Worm (Caenorhabditis elegans) whole organism, L4 larva: ENCODE results near the gene kap-1.
A peak's percentile ranks its signal among the peaks of the same experiment; 100 is the strongest.

Source experiments
- F26F4.8 ChIP-seq: fragments of 200-800 bp; sonication (Bioruptor generic); conservative IDR thresholded peaks from 2 replicates; pipeline ENCODE4 v1.3.6; 2022; ENCODE audit warnings: missing genetic modification characterization, missing compliant biosample characterization
- F49E8.2 ChIP-seq: sonication (generic microtip); optimal IDR thresholded peaks from 2 replicates; lab custom pipeline; 2016; ENCODE audit warnings: missing compliant biosample characterization, mild to moderate bottlenecking, missing genetic modification characterization, borderline replicate concordance
- R02D3.7 ChIP-seq: fragments of 150-350 bp; sonication (generic microtip); optimal IDR thresholded peaks from 3 replicates; lab custom pipeline; 2014; ENCODE audit warnings: missing biosample characterization, missing genetic modification characterization
- Y105C5A.15 ChIP-seq: fragments of 200-800 bp; sonication (Bioruptor generic); IDR thresholded peaks from 2 replicates; pipeline ENCODE4 v1.3.6; 2022; ENCODE audit warnings: missing genetic modification characterization, missing compliant biosample characterization
- Y48G9A.11 ChIP-seq: fragments of 200-800 bp; sonication (Bioruptor generic); IDR thresholded peaks from 2 replicates; pipeline ENCODE4 v1.3.6; 2022; ENCODE audit warnings: missing genetic modification reagents, missing genetic modification characterization, missing compliant biosample characterization
- aha-1 ChIP-seq: fragments of 150-350 bp; peaks from one replicate; lab custom pipeline; 2014; ENCODE audit warnings: missing biosample characterization, missing genetic modification characterization
- aly-2 ChIP-seq: sonication (generic microtip); optimal IDR thresholded peaks from 2 replicates; lab custom pipeline; 2018; ENCODE audit warnings: missing biosample characterization, missing genetic modification characterization
- arid-1 ChIP-seq: fragments of 200-800 bp; sonication (Bioruptor generic); conservative IDR thresholded peaks from 2 replicates; pipeline ENCODE4 v1.3.6; 2022; ENCODE audit warnings: missing genetic modification reagents, missing genetic modification characterization, missing compliant biosample characterization
- ceh-20 ChIP-seq: fragments of 200-800 bp; sonication (Bioruptor generic); IDR thresholded peaks from 2 replicates; pipeline ENCODE4 v1.3.6; 2022; ENCODE audit warnings: missing genetic modification reagents, missing genetic modification characterization, missing compliant biosample characterization
- ceh-28 ChIP-seq: fragments of 150-350 bp; optimal IDR thresholded peaks from 2 replicates; lab custom pipeline; 2014; ENCODE audit warnings: missing biosample characterization, missing genetic modification reagents, missing genetic modification characterization
- ceh-32 ChIP-seq: sonication (generic microtip); optimal IDR thresholded peaks from 2 replicates; lab custom pipeline; 2016; ENCODE audit warnings: mild to moderate bottlenecking, missing genetic modification characterization, missing compliant biosample characterization; ENCODE audit not compliant: poor library complexity
- ceh-44 ChIP-seq: fragments of 200-800 bp; sonication (Bioruptor generic); IDR thresholded peaks from 2 replicates; pipeline ENCODE4 v1.3.6; 2022; ENCODE audit warnings: missing genetic modification reagents, missing genetic modification characterization, missing compliant biosample characterization
- ceh-62 ChIP-seq: sonication (generic microtip); optimal IDR thresholded peaks from 2 replicates; lab custom pipeline; 2017; ENCODE audit warnings: missing biosample characterization, missing genetic modification characterization
- ceh-82 ChIP-seq: sonication (generic microtip); optimal IDR thresholded peaks from 2 replicates; lab custom pipeline; 2017; ENCODE audit warnings: missing biosample characterization, missing genetic modification characterization
- ces-1 ChIP-seq: fragments of 150-350 bp; sonication (generic microtip); optimal IDR thresholded peaks from 4 replicates; lab custom pipeline; 2014; ENCODE audit warnings: missing biosample characterization, missing genetic modification reagents, missing genetic modification characterization
- daf-12 ChIP-seq: fragments of 150-350 bp; optimal IDR thresholded peaks from 2 replicates; lab custom pipeline; 2014; ENCODE audit warnings: missing biosample characterization, missing genetic modification reagents, missing genetic modification characterization
- duxl-1 ChIP-seq: sonication (generic microtip); optimal IDR thresholded peaks from 2 replicates; lab custom pipeline; 2016; ENCODE audit warnings: mild to moderate bottlenecking, missing genetic modification characterization, moderate library complexity, missing compliant biosample characterization; ENCODE audit not compliant: poor library complexity
- dve-1 ChIP-seq: sonication (generic microtip); optimal IDR thresholded peaks from 2 replicates; lab custom pipeline; 2017; ENCODE audit warnings: antibody characterized with exemption, mild to moderate bottlenecking, missing genetic modification characterization, missing compliant biosample characterization; ENCODE audit not compliant: insufficient read depth
- fkh-10 ChIP-seq: fragments of 150-350 bp; optimal IDR thresholded peaks from 2 replicates; lab custom pipeline; 2014; ENCODE audit warnings: missing biosample characterization, missing genetic modification reagents, missing genetic modification characterization
- fos-1 ChIP-seq: fragments of 150-350 bp; optimal IDR thresholded peaks from 2 replicates; lab custom pipeline; 2014; ENCODE audit warnings: missing biosample characterization, missing genetic modification characterization
- gei-8 ChIP-seq: fragments of 200-800 bp; sonication (Bioruptor generic); optimal IDR thresholded peaks from 2 replicates; lab custom pipeline; 2018; ENCODE audit warnings: mild to moderate bottlenecking, missing genetic modification characterization, missing compliant biosample characterization
- lin-15B ChIP-seq: fragments of 150-350 bp; sonication (generic microtip); optimal IDR thresholded peaks from 3 replicates; lab custom pipeline; 2014; ENCODE audit warnings: missing biosample characterization, missing genetic modification characterization
- lin-38 ChIP-seq: fragments of 200-800 bp; sonication (Bioruptor generic); IDR thresholded peaks from 2 replicates; pipeline ENCODE4 v1.3.6; 2022; ENCODE audit warnings: missing genetic modification reagents, missing genetic modification characterization, missing compliant biosample characterization
- lir-3 ChIP-seq: sonication (generic microtip); optimal IDR thresholded peaks from 2 replicates; lab custom pipeline; 2016; ENCODE audit warnings: mild to moderate bottlenecking, missing genetic modification characterization, missing compliant biosample characterization
- mdt-29 ChIP-seq: fragments of 200-800 bp; sonication (Bioruptor generic); IDR thresholded peaks from 2 replicates; pipeline ENCODE4 v1.3.6; 2022; ENCODE audit warnings: missing genetic modification reagents, missing genetic modification characterization, missing compliant biosample characterization
- nhr-10 ChIP-seq: fragments of 150-350 bp; optimal IDR thresholded peaks from 2 replicates; lab custom pipeline; 2014; ENCODE audit warnings: missing biosample characterization, missing genetic modification characterization
- nhr-102 ChIP-seq: sonication (generic microtip); optimal IDR thresholded peaks from 2 replicates; lab custom pipeline; 2016; ENCODE audit warnings: mild to moderate bottlenecking, missing genetic modification characterization, moderate library complexity, missing compliant biosample characterization
- nhr-11 ChIP-seq: fragments of 150-350 bp; optimal IDR thresholded peaks from 2 replicates; lab custom pipeline; 2014; ENCODE audit warnings: missing biosample characterization, missing genetic modification characterization
- nhr-237 ChIP-seq: sonication (generic microtip); optimal IDR thresholded peaks from 2 replicates; lab custom pipeline; 2017; ENCODE audit warnings: missing biosample characterization, missing genetic modification characterization
- nhr-76 ChIP-seq: fragments of 150-350 bp; optimal IDR thresholded peaks from 2 replicates; lab custom pipeline; 2014; ENCODE audit warnings: missing biosample characterization, missing genetic modification characterization
- sdz-12 ChIP-seq: fragments of 200-800 bp; sonication (Bioruptor generic); optimal IDR thresholded peaks from 2 replicates; lab custom pipeline; 2018; ENCODE audit warnings: mild to moderate bottlenecking, missing genetic modification characterization, missing compliant biosample characterization
- set-16 ChIP-seq: fragments of 200-800 bp; sonication (Bioruptor generic); IDR thresholded peaks from 2 replicates; pipeline ENCODE4 v1.3.6; 2022; ENCODE audit warnings: missing genetic modification reagents, missing genetic modification characterization, missing compliant biosample characterization
- snpc-1.2 ChIP-seq: fragments of 200-800 bp; sonication (Bioruptor generic); IDR thresholded peaks from 2 replicates; pipeline ENCODE4 v1.3.6; 2022; ENCODE audit warnings: missing genetic modification reagents, missing genetic modification characterization, missing compliant biosample characterization
- snpc-4 ChIP-seq: fragments of 150-350 bp; optimal IDR thresholded peaks from 2 replicates; lab custom pipeline; 2014; ENCODE audit warnings: missing biosample characterization, missing genetic modification characterization
- spr-1 ChIP-seq: sonication (generic microtip); optimal IDR thresholded peaks from 2 replicates; lab custom pipeline; 2016; ENCODE audit warnings: mild to moderate bottlenecking, missing genetic modification characterization, missing compliant biosample characterization
- tag-97 ChIP-seq: fragments of 200-800 bp; sonication (Bioruptor generic); IDR thresholded peaks from 2 replicates; pipeline ENCODE4 v1.3.6; 2022; ENCODE audit warnings: missing genetic modification characterization, missing compliant biosample characterization
- tra-1 ChIP-seq: fragments of 200-800 bp; sonication (Bioruptor generic); IDR thresholded peaks from 2 replicates; pipeline ENCODE4 v1.3.6; 2022; ENCODE audit warnings: missing genetic modification reagents, missing genetic modification characterization, missing compliant biosample characterization
- unc-62 ChIP-seq, 3 experiments: fragments of 150-350 bp in 1 of 3; sonication (generic microtip); optimal IDR thresholded peaks in 2 of 3; peaks in 1 of 3; 1 replicate in 1 of 3; 2 replicates in 2 of 3; lab custom pipeline; 2014 to 2017; ENCODE audit warnings: missing biosample characterization in 3 of 3, missing genetic modification characterization in 3 of 3, missing genetic modification reagents in 3 of 3, missing genotype in 1 of 3
- vab-7 ChIP-seq: fragments of 200-800 bp; sonication (Bioruptor generic); IDR thresholded peaks from 2 replicates; pipeline ENCODE4 v1.3.6; 2022; ENCODE audit warnings: missing genetic modification reagents, missing genetic modification characterization, missing compliant biosample characterization
- zag-1 ChIP-seq: fragments of 150-350 bp; optimal IDR thresholded peaks from 2 replicates; lab custom pipeline; 2014; ENCODE audit warnings: missing biosample characterization, missing genetic modification characterization
- zip-11 ChIP-seq: fragments of 200-800 bp; sonication (Bioruptor generic); IDR thresholded peaks from 2 replicates; pipeline ENCODE4 v1.3.6; 2022; ENCODE audit warnings: missing genetic modification characterization, missing compliant biosample characterization
- zip-2 ChIP-seq: fragments of 150-350 bp; optimal IDR thresholded peaks from 2 replicates; lab custom pipeline; 2014; ENCODE audit warnings: missing biosample characterization, missing genetic modification characterization

The kap-1 gene

ce11 chrIII:7376143-7376802 lies 37.6 kb downstream of the kap-1 start (continued):
- TF ChIP-seq daf-12 (tag; lab: Kevin White, UChicago): no peak
- TF ChIP-seq tag-97: no peak
- no peak for TF ChIP-seq R02D3.7 (tag; lab: Kevin White, UChicago)
- peak; percentile 91 for TF ChIP-seq nhr-10 (tag; lab: Kevin White, UChicago)
- TF ChIP-seq ceh-32 (tag; lab: Kevin White, UChicago): no peak
- no peak for TF ChIP-seq tra-1
- TF ChIP-seq duxl-1 (tag; lab: Kevin White, UChicago): no peak
- no peak for TF ChIP-seq ceh-28
- no peak for TF ChIP-seq lir-3 (tag; lab: Kevin White, UChicago)
- TF ChIP-seq aha-1 (tag; lab: Kevin White, UChicago): peak; percentile 100
- TF ChIP-seq gei-8 (GFP tag; lab: Kevin White, UChicago): peak; percentile 35
- TF ChIP-seq set-16 (GFP tag; lab: Robert Waterston, UW): no peak
- no peak for TF ChIP-seq F49E8.2 (tag; lab: Kevin White, UChicago)
- no peak for TF ChIP-seq zip-11
- TF ChIP-seq snpc-4: no peak
- TF ChIP-seq lin-38 (GFP tag; lab: Robert Waterston, UW): no peak
- TF ChIP-seq lin-15B (tag; lab: Kevin White, UChicago): no peak
- no peak for TF ChIP-seq fkh-10 (GFP tag; lab: Kevin White, UChicago)
- no peak for TF ChIP-seq Y48G9A.11 (GFP tag; lab: Robert Waterston, UW)
- no peak for TF ChIP-seq vab-7 (GFP tag; lab: Robert Waterston, UW)
- TF ChIP-seq ceh-82: no peak
- TF ChIP-seq snpc-1.2 (GFP tag; lab: Robert Waterston, UW): no peak
- TF ChIP-seq F26F4.8 (GFP tag; lab: Robert Waterston, UW): no peak
- TF ChIP-seq aly-2 (tag; lab: Kevin White, UChicago): no peak
- TF ChIP-seq ceh-62: no peak
- TF ChIP-seq dve-1 (tag; lab: Kevin White, UChicago): peak; percentile 86
- no peak for TF ChIP-seq ceh-44
- peak; percentile 87 for TF ChIP-seq nhr-102 (tag; lab: Kevin White, UChicago)
- TF ChIP-seq, all 104 proteins: peak for 37

- TF ChIP-seq Y105C5A.15 (GFP tag; lab: Robert Waterston, UW) (no peak), unc-62 (GFP tag; optimal IDR thresholded peaks at IDR 0.05 in 1 of 2; lab: Kevin White, UChicago) (peak in 1 of 2 experiments; percentile 91), unc-62 (tag; optimal IDR thresholded peaks at IDR 0.05; lab: Kevin White, UChicago) (no peak), zip-2 (tag; lab: Kevin White, UChicago) (no peak), ces-1 (GFP tag; lab: Kevin White, UChicago) (no peak), nhr-237 (no peak)
- TF ChIP-seq, all 104 proteins: peak for 1
These were observed 39.9 kb downstream of the kap-1 start for ce11 chrIII:7378522-7378921.

- TF ChIP-seq sdz-12 (GFP tag; lab: Kevin White, UChicago) (no peak), arid-1 (GFP tag; lab: Robert Waterston, UW) (no peak), spr-1 (tag; lab: Kevin White, UChicago) (no peak), zag-1 (tag; lab: Kevin White, UChicago) (no peak), nhr-11 (tag; lab: Kevin White, UChicago) (no peak), ceh-20 (no peak), nhr-76 (tag; lab: Kevin White, UChicago) (no peak), nhr-102 (tag; lab: Kevin White, UChicago) (no peak), dve-1 (tag; lab: Kevin White, UChicago) (no peak), mdt-29 (GFP tag; lab: Robert Waterston, UW) (no peak), set-16 (GFP tag; lab: Robert Waterston, UW) (no peak), fos-1 (tag; lab: Kevin White, UChicago) (no peak)
- TF ChIP-seq, all 104 proteins: peak for 0
These were observed 40.3 kb downstream of the kap-1 start, which contains the start of gene T20B12.7 for ce11 chrIII:7378945-7379344. TSS of gene T20B12.7 (minus strand) at chrIII:7379045.
